Fruit fly (Drosophila melanogaster) whole organism, embryonic: ENCODE measurements around the gene Hnf4.

Source experiments
- Ada2b ChIP-seq: fragments of 200-800 bp; sonication (Bioruptor generic); IDR thresholded peaks from 2 replicates; pipeline ENCODE4 v1.3.6; 2022; ENCODE audit warnings: missing biosample characterization, missing genetic modification characterization
- Atf3 ChIP-seq: fragments of 200-800 bp; sonication (Bioruptor generic); optimal IDR thresholded peaks from 3 replicates; lab custom pipeline; 2016; ENCODE audit warnings: missing biosample characterization, missing genetic modification characterization
- B-H2 ChIP-seq: fragments of 200-800 bp; sonication (Bioruptor generic); optimal IDR thresholded peaks from 2 replicates; lab custom pipeline; 2018; ENCODE audit warnings: missing biosample characterization, mild to moderate bottlenecking, missing genetic modification characterization
- CG1603 ChIP-seq: fragments of 200-800 bp; sonication (Bioruptor generic); optimal IDR thresholded peaks from 2 replicates; lab custom pipeline; 2019; ENCODE audit warnings: missing biosample characterization, mild to moderate bottlenecking, missing genetic modification characterization, moderate library complexity
- CG1792 ChIP-seq: fragments of 200-800 bp; sonication (Bioruptor generic); optimal IDR thresholded peaks from 2 replicates; lab custom pipeline; 2016; ENCODE audit warnings: missing biosample characterization, missing genetic modification characterization
- CG18262 ChIP-seq: fragments of 200-800 bp; optimal IDR thresholded peaks from 3 replicates; lab custom pipeline; 2019; ENCODE audit warnings: missing biosample characterization, mild to moderate bottlenecking, missing genetic modification characterization, moderate library complexity
- CG32532 ChIP-seq: fragments of 200-800 bp; sonication (Bioruptor generic); IDR thresholded peaks from 2 replicates; pipeline ENCODE4 v1.3.6; 2022; ENCODE audit warnings: missing biosample characterization, missing genetic modification characterization
- CG32767 ChIP-seq: fragments of 200-800 bp; sonication (Bioruptor generic); IDR thresholded peaks from 2 replicates; pipeline ENCODE4 v1.3.6; 2022; ENCODE audit warnings: missing biosample characterization, missing genetic modification characterization
- CG3407 ChIP-seq: fragments of 200-800 bp; sonication (Bioruptor generic); optimal IDR thresholded peaks from 2 replicates; lab custom pipeline; 2018; ENCODE audit warnings: missing biosample characterization, mild to moderate bottlenecking, missing genetic modification characterization
- CG42726 ChIP-seq: fragments of 200-800 bp; sonication (Bioruptor generic); IDR thresholded peaks from 2 replicates; pipeline ENCODE4 v1.3.6; 2022; ENCODE audit warnings: missing biosample characterization, missing genetic modification characterization; ENCODE audit not compliant: partially characterized antibody
- CG6654 ChIP-seq: fragments of 200-800 bp; sonication (Bioruptor generic); optimal IDR thresholded peaks from 2 replicates; lab custom pipeline; 2017; ENCODE audit warnings: missing biosample characterization, mild to moderate bottlenecking, missing genetic modification characterization
- CG6683 ChIP-seq: fragments of 200-800 bp; sonication (Bioruptor generic); optimal IDR thresholded peaks from 2 replicates; lab custom pipeline; 2017; ENCODE audit warnings: missing biosample characterization, mild to moderate bottlenecking, missing genetic modification characterization, missing genetic modification reagents
- CG6813 ChIP-seq: fragments of 200-800 bp; sonication (Bioruptor generic); optimal IDR thresholded peaks from 2 replicates; lab custom pipeline; 2017; ENCODE audit warnings: missing biosample characterization, missing genetic modification characterization, mild to moderate bottlenecking, moderate library complexity, missing genetic modification reagents
- CG7357 ChIP-seq: fragments of 200-800 bp; sonication (Bioruptor generic); IDR thresholded peaks from 3 replicates; pipeline ENCODE4 v1.3.6; 2022; ENCODE audit warnings: missing biosample characterization, missing genetic modification characterization
- CG9727 ChIP-seq: fragments of 200-800 bp; sonication (Bioruptor generic); optimal IDR thresholded peaks from 3 replicates; lab custom pipeline; 2017; ENCODE audit warnings: missing biosample characterization, mild to moderate bottlenecking, missing genetic modification characterization
- CG9797 ChIP-seq: fragments of 200-800 bp; sonication (Bioruptor generic); optimal IDR thresholded peaks from 3 replicates; lab custom pipeline; 2018; ENCODE audit warnings: missing biosample characterization, mild to moderate bottlenecking, missing genetic modification characterization
- CG9817 ChIP-seq: fragments of 200-800 bp; sonication (Bioruptor generic); optimal IDR thresholded peaks from 2 replicates; lab custom pipeline; 2018; ENCODE audit warnings: missing biosample characterization, mild to moderate bottlenecking, missing genetic modification characterization, moderate library complexity
- CG9876 ChIP-seq: fragments of 200-800 bp; sonication (Bioruptor generic); optimal IDR thresholded peaks from 2 replicates; lab custom pipeline; 2016; ENCODE audit warnings: missing biosample characterization, missing genetic modification characterization
- D ChIP-seq, 2 experiments: fragments of 200-800 bp in 1 of 2; fragments of >200 bp in 1 of 2; sonication (Bioruptor generic) in 1 of 2; optimal IDR thresholded peaks; 2 replicates in 1 of 2; 3 replicates in 1 of 2; lab custom pipeline; 2017; ENCODE audit warnings: mild to moderate bottlenecking in 1 of 2, missing biosample characterization in 1 of 2, missing genetic modification characterization in 1 of 2, missing genetic modification reagents in 1 of 2
- HmgZ ChIP-seq: fragments of 200-800 bp; sonication (Bioruptor generic); optimal IDR thresholded peaks from 2 replicates; lab custom pipeline; 2018; ENCODE audit warnings: missing biosample characterization, mild to moderate bottlenecking, missing genetic modification characterization
- Hsf ChIP-seq: fragments of 200-800 bp; sonication (Bioruptor generic); optimal IDR thresholded peaks from 3 replicates; lab custom pipeline; 2016; ENCODE audit warnings: missing biosample characterization, missing genetic modification characterization
- NC2α ChIP-seq: fragments of 200-800 bp; sonication (Bioruptor generic); optimal IDR thresholded peaks from 2 replicates; lab custom pipeline; 2016; ENCODE audit warnings: missing biosample characterization, missing genetic modification characterization
- Pdp1 ChIP-seq, 2 experiments: fragments of 200-800 bp; sonication (Bioruptor generic); optimal IDR thresholded peaks; 3 replicates each; lab custom pipeline; 2016; ENCODE audit warnings: missing biosample characterization in 2 of 2, missing genetic modification characterization in 2 of 2, mild to moderate bottlenecking in 1 of 2, moderate library complexity in 1 of 2
- Scr ChIP-seq: fragments of 200-800 bp; sonication (Bioruptor generic); IDR thresholded peaks from 2 replicates; pipeline ENCODE4 v1.3.6; 2022; ENCODE audit warnings: missing biosample characterization, missing genetic modification characterization; ENCODE audit not compliant: partially characterized antibody
- Sry-β ChIP-seq: fragments of 200-800 bp; sonication (Bioruptor generic); optimal IDR thresholded peaks from 2 replicates; lab custom pipeline; 2018; ENCODE audit warnings: missing biosample characterization, mild to moderate bottlenecking, missing genetic modification characterization, moderate library complexity
- Ssrp ChIP-seq: fragments of 200-800 bp; sonication (Bioruptor generic); optimal IDR thresholded peaks from 2 replicates; lab custom pipeline; 2018; ENCODE audit warnings: missing biosample characterization, mild to moderate bottlenecking, missing genetic modification characterization, moderate library complexity
- Tbp ChIP-seq: fragments of >200 bp; optimal IDR thresholded peaks from 2 replicates; lab custom pipeline; 2018; ENCODE audit warnings: missing biosample characterization, missing genetic modification characterization
- YL-1 ChIP-seq: fragments of 200-800 bp; sonication (Bioruptor generic); optimal IDR thresholded peaks from 3 replicates; lab custom pipeline; 2017; ENCODE audit warnings: missing biosample characterization, mild to moderate bottlenecking, missing genetic modification characterization
- bab2 ChIP-seq: fragments of 200-800 bp; sonication (Bioruptor generic); optimal IDR thresholded peaks from 2 replicates; lab custom pipeline; 2016; ENCODE audit warnings: missing biosample characterization, missing genetic modification characterization
- cato ChIP-seq: fragments of 200-800 bp; sonication (Bioruptor generic); optimal IDR thresholded peaks from 2 replicates; lab custom pipeline; 2016; ENCODE audit warnings: missing biosample characterization, missing genetic modification characterization, borderline replicate concordance
- crc ChIP-seq: fragments of 200-800 bp; sonication (Bioruptor generic); optimal IDR thresholded peaks from 2 replicates; lab custom pipeline; 2016; ENCODE audit warnings: missing biosample characterization, missing genetic modification characterization
- cwo ChIP-seq: fragments of 200-800 bp; sonication (Bioruptor generic); optimal IDR thresholded peaks from 3 replicates; lab custom pipeline; 2017; ENCODE audit warnings: missing biosample characterization, missing genetic modification characterization, mild to moderate bottlenecking, moderate library complexity, missing genetic modification reagents
- esg ChIP-seq: fragments of 200-800 bp; sonication (Bioruptor generic); conservative IDR thresholded peaks from 2 replicates; pipeline ENCODE4 v1.3.6; 2022; ENCODE audit warnings: missing biosample characterization, missing genetic modification characterization
- h ChIP-seq: fragments of >200 bp; optimal IDR thresholded peaks from 2 replicates; lab custom pipeline; 2017
- ham ChIP-seq: fragments of 200-800 bp; sonication (Bioruptor generic); IDR thresholded peaks from 2 replicates; pipeline ENCODE4 v1.3.6; 2022; ENCODE audit warnings: missing biosample characterization, missing genetic modification characterization
- inv ChIP-seq: fragments of 200-800 bp; sonication (Bioruptor generic); IDR thresholded peaks from 2 replicates; pipeline ENCODE4 v1.3.6; 2022; ENCODE audit warnings: missing biosample characterization, missing genetic modification characterization; ENCODE audit not compliant: partially characterized antibody
- jumu ChIP-seq: fragments of 200-800 bp; sonication (Bioruptor generic); optimal IDR thresholded peaks from 3 replicates; lab custom pipeline; 2016; ENCODE audit warnings: missing biosample characterization, missing genetic modification characterization
- kah ChIP-seq: fragments of 200-800 bp; sonication (Bioruptor generic); optimal IDR thresholded peaks from 2 replicates; lab custom pipeline; 2018; ENCODE audit warnings: missing biosample characterization, mild to moderate bottlenecking, missing genetic modification characterization
- mld ChIP-seq: fragments of 200-800 bp; sonication (Bioruptor generic); IDR thresholded peaks from 3 replicates; pipeline ENCODE4 v1.3.6; 2022; ENCODE audit warnings: missing biosample characterization, missing genetic modification characterization; ENCODE audit not compliant: partially characterized antibody
- odd ChIP-seq: fragments of 200-800 bp; sonication (Bioruptor generic); optimal IDR thresholded peaks from 2 replicates; lab custom pipeline; 2017; ENCODE audit warnings: missing biosample characterization, mild to moderate bottlenecking, missing genetic modification characterization
- p53 ChIP-seq: fragments of 200-800 bp; sonication (Bioruptor generic); optimal IDR thresholded peaks from 2 replicates; lab custom pipeline; 2016; ENCODE audit warnings: missing biosample characterization, missing genetic modification characterization
- sens ChIP-seq: fragments of 200-800 bp; sonication (Bioruptor generic); peaks from one replicate; lab custom pipeline; 2016; ENCODE audit warnings: missing biosample characterization, missing genetic modification characterization
- sim ChIP-seq: fragments of 200-800 bp; sonication (Bioruptor generic); IDR thresholded peaks from 2 replicates; pipeline ENCODE4 v1.3.6; 2022; ENCODE audit warnings: missing biosample characterization, missing genetic modification characterization
- sisA ChIP-seq: fragments of 200-800 bp; sonication (Bioruptor generic); IDR thresholded peaks from 2 replicates; pipeline ENCODE4 v1.3.6; 2022; ENCODE audit warnings: missing biosample characterization, missing genetic modification characterization
- sqz ChIP-seq: fragments of 200-800 bp; sonication (Bioruptor generic); optimal IDR thresholded peaks from 3 replicates; lab custom pipeline; 2018; ENCODE audit warnings: missing biosample characterization, mild to moderate bottlenecking, missing genetic modification characterization
- tin ChIP-seq: fragments of 200-800 bp; sonication (Bioruptor generic); optimal IDR thresholded peaks from 3 replicates; lab custom pipeline; 2016; ENCODE audit warnings: missing biosample characterization, missing genetic modification characterization
- tna ChIP-seq: fragments of 200-800 bp; sonication (Bioruptor generic); IDR thresholded peaks from 2 replicates; pipeline ENCODE4 v1.3.6; 2022; ENCODE audit warnings: missing biosample characterization, missing genetic modification characterization; ENCODE audit not compliant: partially characterized antibody
- tx ChIP-seq: fragments of 200-800 bp; sonication (Bioruptor generic); optimal IDR thresholded peaks from 2 replicates; lab custom pipeline; 2016; ENCODE audit warnings: missing biosample characterization, missing genetic modification characterization
- z ChIP-seq: fragments of 200-800 bp; sonication (Bioruptor generic); IDR thresholded peaks from 3 replicates; pipeline ENCODE4 v1.3.6; 2022; ENCODE audit warnings: missing biosample characterization, missing genetic modification characterization

The Hnf4 gene

DNA sequence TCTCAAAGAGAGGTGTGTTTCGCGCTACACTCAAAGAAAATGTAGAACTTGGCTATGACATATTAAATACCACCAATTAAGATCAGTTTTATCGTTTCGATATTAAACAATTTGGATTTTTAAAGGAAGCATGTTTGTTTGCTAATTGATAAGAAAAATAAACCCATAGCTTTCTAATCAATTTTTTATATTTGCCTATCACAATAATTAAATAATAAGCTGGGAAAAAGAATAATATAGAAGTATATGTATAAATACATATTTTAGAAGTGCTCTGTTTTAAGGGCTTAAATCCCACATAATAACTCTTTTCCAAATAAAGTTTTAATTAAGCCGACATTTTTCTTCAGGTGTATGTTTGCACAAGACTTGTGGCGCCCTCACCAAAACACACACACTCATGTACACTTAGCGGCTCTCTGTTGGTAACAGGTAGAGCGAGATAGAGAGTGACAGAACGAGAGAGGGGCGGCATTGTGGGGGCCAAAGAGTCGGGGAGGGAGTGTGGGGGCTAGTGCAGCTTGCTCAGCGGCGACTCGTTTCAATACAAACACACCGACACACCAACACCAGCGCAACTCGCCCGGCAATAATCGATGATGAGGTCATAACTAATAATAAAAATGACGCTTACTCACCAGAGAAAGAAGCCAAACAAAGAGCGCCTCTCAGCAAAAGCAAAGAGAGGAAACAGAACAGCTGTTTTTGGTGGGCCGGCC is 8.4 kb upstream of the Hnf4 start (continued):
- TF ChIP-seq NC2α (GFP tag; lab: Kevin White, UChicago) (peak; percentile 38), CG1603 (peak; percentile 54), CG9727 (GFP tag; lab: Kevin White, UChicago) (peak; percentile 96), CG9797 (GFP tag; lab: Kevin White, UChicago) (no peak), z (GFP tag; lab: Robert Waterston, UW) (0 out of 3 replicates have a peak, but pooled peaks have one; percentile 37), Hsf (GFP tag; lab: Kevin White, UChicago) (peak; percentile 81), D (optimal IDR thresholded peaks at IDR 0.05; lab: Kevin White, UChicago) (no peak), D (GFP tag; optimal IDR thresholded peaks at IDR 0.05; lab: Kevin White, UChicago) (peak; percentile 84), CG7357 (peak; percentile 54), Pdp1 (GFP tag; optimal IDR thresholded peaks at IDR 0.05; lab: Kevin White, UChicago) (peak; percentile 66 to 75), tin (GFP tag; lab: Kevin White, UChicago) (peak; percentile 86), CG6654 (GFP tag; lab: Kevin White, UChicago) (peak; percentile 66), YL-1 (peak; percentile 85), CG42726 (GFP tag; lab: Robert Waterston, UW) (no peak), tx (GFP tag; lab: Kevin White, UChicago) (peak; percentile 37), CG3407 (peak; percentile 81), Sry-β (GFP tag; lab: Kevin White, UChicago) (peak; percentile 16), ham (GFP tag; lab: Robert Waterston, UW) (no peak), B-H2 (GFP tag; lab: Kevin White, UChicago) (peak; percentile 26), jumu (peak; percentile 40), sisA (GFP tag; lab: Robert Waterston, UW) (peak; percentile 70), cwo (peak; percentile 90), Atf3 (GFP tag; lab: Kevin White, UChicago) (peak; percentile 25), Scr (GFP tag; lab: Robert Waterston, UW) (peak; percentile 33; the same call in 1 of the 2 replicates), CG32532 (GFP tag; lab: Robert Waterston, UW) (peak; percentile 88), sens (peak; percentile 91), CG9817 (tag; lab: Kevin White, UChicago) (peak; percentile 86), CG1792 (GFP tag; lab: Kevin White, UChicago) (peak; percentile 37), kah (GFP tag; lab: Kevin White, UChicago) (peak; percentile 50), crc (GFP tag; lab: Kevin White, UChicago) (peak; percentile 60), CG9876 (GFP tag; lab: Kevin White, UChicago) (no peak), sim (GFP tag; lab: Robert Waterston, UW) (no peak), esg (GFP tag; lab: Robert Waterston, UW) (peak; percentile 62), Ada2b (GFP tag; lab: Robert Waterston, UW) (peak; percentile 76), cato (peak; percentile 86), tna (GFP tag; lab: Robert Waterston, UW) (no peak), HmgZ (tag; lab: Kevin White, UChicago) (peak; percentile 87), CG6813 (GFP tag; lab: Kevin White, UChicago) (peak; percentile 83), CG6683 (peak; percentile 86), h (lab: Kevin White, UChicago) (no peak), p53 (GFP tag; lab: Kevin White, UChicago) (no peak), odd (GFP tag; lab: Kevin White, UChicago) (peak; percentile 94), sqz (GFP tag; lab: Kevin White, UChicago) (peak; percentile 71), CG18262 (peak; percentile 92), bab2 (GFP tag; lab: Kevin White, UChicago) (peak; percentile 36), Tbp (GFP tag; lab: Kevin White, UChicago) (no peak), Ssrp (tag; lab: Kevin White, UChicago) (peak; percentile 91), CG32767 (GFP tag; lab: Robert Waterston, UW) (0 out of 2 replicates have a peak, but pooled peaks have one; percentile 64), inv (GFP tag; lab: Robert Waterston, UW) (no peak), mld (GFP tag; lab: Robert Waterston, UW) (no peak)
